Fruit fly (Drosophila melanogaster) Kc167 (cell line): ENCODE results near the gene fd102C.

Source experiments
- Myc ChIP-seq: fragments of >200 bp; optimal IDR thresholded peaks from 2 replicates; lab custom pipeline; 2017; ENCODE audit warnings: missing external identifiers
- Sin3A ChIP-seq: fragments of >200 bp; optimal IDR thresholded peaks from 2 replicates; lab custom pipeline; 2018; ENCODE audit warnings: missing external identifiers
- h ChIP-seq: fragments of >200 bp; optimal IDR thresholded peaks from 3 replicates; lab custom pipeline; 2018; ENCODE audit warnings: missing external identifiers
- insv ChIP-seq: fragments of >200 bp; optimal IDR thresholded peaks from 3 replicates; lab custom pipeline; 2018; ENCODE audit warnings: missing external identifiers
- psq ChIP-seq: fragments of >200 bp; optimal IDR thresholded peaks from 2 replicates; lab custom pipeline; 2017; ENCODE audit warnings: missing external identifiers
- ttk ChIP-seq: sonication (Bioruptor generic); optimal IDR thresholded peaks from 2 replicates; lab custom pipeline; 2017; ENCODE audit warnings: missing external identifiers

Gene fd102C

dm6 chr4:844468-844867 is at the start of gene fd102C:
fd102C (minus strand) TSS chr4:844529.
- TF ChIP-seq psq (no peak), Sin3A (no peak), h (lab: Kevin White, UChicago) (no peak), Myc (lab: Kevin White, UChicago) (no peak), ttk (no peak), insv (lab: Kevin White, UChicago) (no peak)

- TF ChIP-seq insv (lab: Kevin White, UChicago) (no peak), psq (no peak), Myc (lab: Kevin White, UChicago) (no peak), Sin3A (no peak), h (lab: Kevin White, UChicago) (no peak), ttk (no peak)
Measured at dm6 chr4:879061-879708, 34.9 kb upstream of the fd102C start.

- no peak for TF ChIP-seq h (lab: Kevin White, UChicago)
- TF ChIP-seq psq: no peak
- no peak for TF ChIP-seq ttk
- no peak for TF ChIP-seq Sin3A
- no peak for TF ChIP-seq Myc (lab: Kevin White, UChicago)
- TF ChIP-seq insv (lab: Kevin White, UChicago): no peak
Measured at dm6 chr4:867937-868336, 23.6 kb upstream of the fd102C start.

DNA sequence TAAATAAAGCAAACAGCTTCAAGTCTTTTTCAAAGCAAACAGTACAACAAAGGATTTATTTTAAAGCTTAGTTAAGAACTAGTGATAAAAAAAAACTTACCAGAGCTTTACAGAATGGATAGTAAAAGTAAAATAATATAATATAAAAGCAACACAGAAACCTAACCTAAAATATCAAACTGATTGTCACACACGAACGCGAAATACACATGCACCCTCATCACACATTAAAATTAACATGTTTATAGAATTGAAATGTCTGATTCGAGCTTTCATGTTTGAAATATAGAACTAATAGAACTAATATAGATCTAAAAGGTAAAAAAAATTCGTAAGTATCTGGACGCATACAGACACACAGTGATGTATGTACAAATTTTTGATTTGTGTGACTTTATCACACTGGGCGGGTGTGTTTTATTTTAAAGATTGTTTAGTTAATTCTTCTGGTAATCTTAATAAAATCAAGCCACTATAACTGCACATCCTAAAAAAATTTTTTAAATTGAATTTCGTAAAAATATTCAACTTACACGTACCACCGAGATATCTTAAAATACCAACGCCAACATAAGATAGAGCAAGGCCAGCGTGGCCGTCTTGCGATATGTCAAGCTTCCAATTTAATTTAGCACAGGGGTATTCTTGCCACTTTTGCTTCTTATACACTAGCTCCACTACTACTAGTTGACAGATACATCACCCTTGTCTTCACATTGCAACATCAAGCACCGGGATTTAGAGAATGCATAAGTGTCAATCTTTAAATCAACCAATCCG is 22.3 kb upstream of the fd102C start, which contains the start of gene Gyf:
TSS of gene Gyf (minus strand) at position 589 of the 780 bp plus-strand sequence.
- no peak for TF ChIP-seq insv (lab: Kevin White, UChicago)
- no peak for TF ChIP-seq psq
- TF ChIP-seq ttk: no peak

dm6 chr4:855074-855473 is 10.7 kb upstream of the fd102C start:
- TF ChIP-seq Sin3A: no peak
- no peak for TF ChIP-seq Myc (lab: Kevin White, UChicago)
- TF ChIP-seq insv (lab: Kevin White, UChicago): no peak
- no peak for TF ChIP-seq h (lab: Kevin White, UChicago)
- no peak for TF ChIP-seq ttk
- TF ChIP-seq psq: no peak

DNA sequence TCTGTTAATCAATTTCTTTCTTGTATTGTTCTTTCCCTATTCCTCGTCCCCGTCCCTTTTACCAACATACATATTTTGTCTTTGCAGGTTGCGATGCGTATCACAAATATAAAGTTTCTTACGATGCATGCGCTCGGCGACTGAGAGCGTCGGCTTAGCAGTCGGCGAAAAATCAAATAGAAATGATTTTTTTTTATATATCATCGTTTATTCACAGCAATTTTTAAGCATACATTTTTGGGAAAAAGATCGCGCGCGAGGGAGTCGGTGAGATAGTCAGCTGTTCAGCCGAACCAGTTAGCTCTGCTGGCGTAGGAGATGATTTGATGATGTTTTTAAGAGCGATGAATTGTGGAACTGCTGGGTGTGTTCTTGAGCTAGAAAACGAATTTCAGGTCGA is 9.0 kb upstream of the fd102C start:
- TF ChIP-seq insv (lab: Kevin White, UChicago) (no peak), h (lab: Kevin White, UChicago) (no peak), psq (no peak), Myc (lab: Kevin White, UChicago) (no peak), Sin3A (no peak)

dm6 chr4:852339-852738 is 8.0 kb upstream of the fd102C start:
- no peak for TF ChIP-seq h (lab: Kevin White, UChicago)
- TF ChIP-seq psq: no peak
- no peak for TF ChIP-seq Myc (lab: Kevin White, UChicago)
- no peak for TF ChIP-seq insv (lab: Kevin White, UChicago)
- TF ChIP-seq ttk: no peak
- no peak for TF ChIP-seq Sin3A

- no peak for TF ChIP-seq h (lab: Kevin White, UChicago)
Measured at dm6 chr4:851131-851530, 6.8 kb upstream of the fd102C start.

DNA sequence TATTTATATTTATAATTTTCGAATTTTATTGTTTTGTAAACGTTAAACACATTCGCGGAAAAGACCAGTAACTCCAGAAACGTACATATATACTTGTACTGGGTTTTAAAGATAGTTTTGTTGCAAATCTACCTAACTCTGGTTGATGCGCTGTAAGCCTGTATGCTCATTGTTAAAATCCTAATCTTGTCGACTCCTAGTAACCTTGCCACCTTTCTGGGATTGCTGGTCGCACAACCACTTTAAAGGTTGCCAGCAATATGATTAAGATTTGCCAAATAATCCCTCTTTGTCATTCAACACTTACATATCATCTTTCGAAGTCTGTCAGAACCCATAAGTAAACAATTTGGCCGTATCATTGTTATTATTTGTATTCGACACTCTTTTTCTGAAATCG is 1.8 kb upstream of the fd102C start:
- TF ChIP-seq Myc (lab: Kevin White, UChicago): no peak
- no peak for TF ChIP-seq h (lab: Kevin White, UChicago)
- no peak for TF ChIP-seq insv (lab: Kevin White, UChicago)
- TF ChIP-seq psq: no peak
- TF ChIP-seq ttk: no peak
- no peak for TF ChIP-seq Sin3A

DNA sequence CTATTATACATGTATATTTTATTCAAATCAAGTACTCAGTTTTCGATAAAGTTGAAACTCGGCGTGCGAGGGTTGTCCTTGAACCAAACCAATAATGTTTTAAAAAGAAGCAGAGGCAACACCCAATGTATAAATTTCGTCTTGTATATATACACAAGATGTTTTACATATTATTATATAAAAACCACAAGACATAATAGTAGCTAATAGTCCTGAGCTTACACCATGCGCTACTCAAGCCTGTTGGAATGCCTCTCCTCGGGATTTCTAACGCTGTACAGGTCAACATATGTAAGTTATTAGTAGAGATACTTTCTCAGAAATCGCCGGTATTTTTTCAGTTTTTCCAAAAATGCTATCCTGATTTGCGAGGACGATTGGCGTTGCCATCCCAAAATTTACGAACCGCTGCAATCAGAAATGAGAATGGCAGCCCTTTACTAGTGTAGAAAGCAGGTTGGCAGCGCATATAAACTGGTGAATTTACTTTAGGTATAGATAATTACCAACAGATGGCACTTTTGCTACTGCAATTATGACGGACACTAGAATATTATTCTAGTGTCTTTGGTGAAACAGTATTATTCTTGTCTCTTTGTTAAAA is 8.7 kb downstream of the fd102C start:
- TF ChIP-seq insv (lab: Kevin White, UChicago) (no peak), psq (no peak), Sin3A (no peak), h (lab: Kevin White, UChicago) (no peak), Myc (lab: Kevin White, UChicago) (no peak), ttk (no peak)

- TF ChIP-seq Sin3A (no peak), h (lab: Kevin White, UChicago) (no peak), Myc (lab: Kevin White, UChicago) (no peak), ttk (no peak), psq (no peak)
Measured at dm6 chr4:834837-835534, 9.3 kb downstream of the fd102C start.

dm6 chr4:834452-834820 is 9.9 kb downstream of the fd102C start:
- TF ChIP-seq Myc (lab: Kevin White, UChicago): no peak
- no peak for TF ChIP-seq ttk
- no peak for TF ChIP-seq Sin3A
- no peak for TF ChIP-seq psq
- TF ChIP-seq insv (lab: Kevin White, UChicago): no peak
- TF ChIP-seq h (lab: Kevin White, UChicago): no peak
